Worm (Caenorhabditis elegans) whole organism, mixed stage, embryonic: ENCODE results near the gene mboa-7.

Experiments
- M03D4.4 ChIP-seq: sonication (generic microtip); optimal IDR thresholded peaks from 2 replicates; lab custom pipeline; 2017; ENCODE audit warnings: mild to moderate bottlenecking, missing genetic modification characterization, missing compliant biosample characterization
- bed-3 ChIP-seq: fragments of 200-800 bp; sonication (Bioruptor generic); optimal IDR thresholded peaks from 3 replicates; lab custom pipeline; 2018; ENCODE audit warnings: mild to moderate bottlenecking, missing genetic modification characterization, moderate library complexity, missing compliant biosample characterization
- blmp-1 ChIP-seq: fragments of 150-350 bp; optimal IDR thresholded peaks from 2 replicates; lab custom pipeline; 2014; ENCODE audit warnings: missing biosample characterization, missing genetic modification characterization
- ceh-39 ChIP-seq: fragments of 150-350 bp; optimal IDR thresholded peaks from 2 replicates; lab custom pipeline; 2014; ENCODE audit warnings: missing biosample characterization, missing genetic modification characterization
- ceh-43 ChIP-seq: fragments of 200-800 bp; sonication (Bioruptor generic); optimal IDR thresholded peaks from 2 replicates; lab custom pipeline; 2018; ENCODE audit warnings: mild to moderate bottlenecking, missing genetic modification characterization, moderate library complexity, missing compliant biosample characterization
- ceh-83 ChIP-seq: fragments of 200-800 bp; sonication (Bioruptor generic); optimal IDR thresholded peaks from 2 replicates; lab custom pipeline; 2018; ENCODE audit warnings: mild to moderate bottlenecking, missing genetic modification characterization, missing compliant biosample characterization
- ces-1 ChIP-seq: fragments of 150-350 bp; optimal IDR thresholded peaks from 2 replicates; lab custom pipeline; 2014; ENCODE audit warnings: missing biosample characterization, missing genetic modification reagents, missing genetic modification characterization
- cnd-1 ChIP-seq: fragments of 200-800 bp; sonication (Bioruptor generic); optimal IDR thresholded peaks from 2 replicates; lab custom pipeline; 2018; ENCODE audit warnings: mild to moderate bottlenecking, missing genetic modification characterization, missing compliant biosample characterization
- drap-1 ChIP-seq: fragments of 200-800 bp; sonication (Bioruptor generic); optimal IDR thresholded peaks from 3 replicates; lab custom pipeline; 2018; ENCODE audit warnings: mild to moderate bottlenecking, missing genetic modification characterization, missing compliant biosample characterization
- elt-1 ChIP-seq: sonication (generic microtip); optimal IDR thresholded peaks from 2 replicates; lab custom pipeline; 2017; ENCODE audit warnings: missing genetic modification characterization, mild to moderate bottlenecking, missing compliant biosample characterization, antibody characterized with exemption, moderate library complexity, borderline replicate concordance; ENCODE audit not compliant: insufficient read depth
- elt-3 ChIP-seq: fragments of 150-350 bp; optimal IDR thresholded peaks from 2 replicates; lab custom pipeline; 2014; ENCODE audit warnings: missing biosample characterization, missing genetic modification characterization
- flh-1 ChIP-seq: fragments of 200-800 bp; sonication (Bioruptor generic); optimal IDR thresholded peaks from 2 replicates; lab custom pipeline; 2018; ENCODE audit warnings: mild to moderate bottlenecking, missing genetic modification characterization, moderate library complexity, missing compliant biosample characterization
- ham-2 ChIP-seq: fragments of 200-800 bp; sonication (Bioruptor generic); optimal IDR thresholded peaks from 2 replicates; lab custom pipeline; 2018; ENCODE audit warnings: mild to moderate bottlenecking, missing genetic modification characterization, missing compliant biosample characterization
- hlh-1 ChIP-seq: fragments of 150-350 bp; optimal IDR thresholded peaks from 2 replicates; lab custom pipeline; 2014; ENCODE audit warnings: missing biosample characterization, missing genetic modification reagents, missing genetic modification characterization
- lin-13 ChIP-seq: fragments of 150-350 bp; optimal IDR thresholded peaks from 2 replicates; lab custom pipeline; 2014; ENCODE audit warnings: missing biosample characterization, missing genetic modification characterization
- lin-32 ChIP-seq: fragments of 200-800 bp; sonication (Bioruptor generic); optimal IDR thresholded peaks from 2 replicates; lab custom pipeline; 2018; ENCODE audit warnings: mild to moderate bottlenecking, missing genetic modification characterization, missing compliant biosample characterization
- lsy-2 ChIP-seq: fragments of 150-350 bp; optimal IDR thresholded peaks from 2 replicates; lab custom pipeline; 2014; ENCODE audit warnings: missing biosample characterization, missing genetic modification characterization
- mab-5 ChIP-seq: fragments of 150-350 bp; optimal IDR thresholded peaks from 2 replicates; lab custom pipeline; 2014; ENCODE audit warnings: missing biosample characterization, missing genetic modification characterization
- mls-2 ChIP-seq: sonication (generic microtip); optimal IDR thresholded peaks from 2 replicates; lab custom pipeline; 2016; ENCODE audit warnings: mild to moderate bottlenecking, missing genetic modification characterization, moderate library complexity, missing compliant biosample characterization
- nhr-12 ChIP-seq: fragments of 150-350 bp; optimal IDR thresholded peaks from 2 replicates; lab custom pipeline; 2014; ENCODE audit warnings: missing biosample characterization, missing genetic modification characterization
- nhr-2 ChIP-seq: fragments of 150-350 bp; optimal IDR thresholded peaks from 2 replicates; lab custom pipeline; 2014; ENCODE audit warnings: missing biosample characterization, missing genetic modification characterization
- nhr-237 ChIP-seq: fragments of 150-350 bp; optimal IDR thresholded peaks from 2 replicates; lab custom pipeline; 2014; ENCODE audit warnings: missing biosample characterization, missing genetic modification characterization
- nhr-28 ChIP-seq: fragments of 150-350 bp; optimal IDR thresholded peaks from 2 replicates; lab custom pipeline; 2014; ENCODE audit warnings: missing biosample characterization, missing genetic modification characterization
- pha-4 ChIP-seq: fragments of 150-350 bp; optimal IDR thresholded peaks from 2 replicates; lab custom pipeline; 2018; ENCODE audit warnings: missing biosample characterization, missing genetic modification reagents, missing genetic modification characterization
- sem-2 ChIP-seq: fragments of 200-800 bp; sonication (Bioruptor generic); optimal IDR thresholded peaks from 2 replicates; lab custom pipeline; 2018; ENCODE audit warnings: mild to moderate bottlenecking, missing genetic modification characterization, missing compliant biosample characterization
- snpc-4 ChIP-seq: fragments of 150-350 bp; optimal IDR thresholded peaks from 2 replicates; lab custom pipeline; 2014; ENCODE audit warnings: missing biosample characterization, missing genetic modification characterization
- sptf-1 ChIP-seq: sonication (generic microtip); optimal IDR thresholded peaks from 2 replicates; lab custom pipeline; 2017; ENCODE audit warnings: mild to moderate bottlenecking, missing genetic modification characterization, moderate library complexity, missing compliant biosample characterization
- tbx-8 ChIP-seq: fragments of 200-800 bp; sonication (Bioruptor generic); optimal IDR thresholded peaks from 2 replicates; lab custom pipeline; 2018; ENCODE audit warnings: mild to moderate bottlenecking, missing genetic modification characterization, moderate library complexity, missing compliant biosample characterization
- unc-120 ChIP-seq: sonication (generic microtip); optimal IDR thresholded peaks from 2 replicates; lab custom pipeline; 2017; ENCODE audit warnings: missing genetic modification characterization, missing compliant biosample characterization; ENCODE audit not compliant: poor library complexity, severe bottlenecking
- unc-39 ChIP-seq: fragments of 150-350 bp; optimal IDR thresholded peaks from 2 replicates; lab custom pipeline; 2014; ENCODE audit warnings: missing biosample characterization, missing genetic modification characterization
- unc-62 ChIP-seq: fragments of 150-350 bp; optimal IDR thresholded peaks from 2 replicates; lab custom pipeline; 2014; ENCODE audit warnings: missing biosample characterization, missing genetic modification reagents, missing genetic modification characterization
- zip-8 ChIP-seq: fragments of 150-350 bp; optimal IDR thresholded peaks from 2 replicates; lab custom pipeline; 2014; ENCODE audit warnings: missing biosample characterization, missing genetic modification characterization
- ztf-11 ChIP-seq: fragments of 150-350 bp; optimal IDR thresholded peaks from 2 replicates; lab custom pipeline; 2014; ENCODE audit warnings: missing biosample characterization, missing genetic modification characterization

Gene mboa-7

DNA sequence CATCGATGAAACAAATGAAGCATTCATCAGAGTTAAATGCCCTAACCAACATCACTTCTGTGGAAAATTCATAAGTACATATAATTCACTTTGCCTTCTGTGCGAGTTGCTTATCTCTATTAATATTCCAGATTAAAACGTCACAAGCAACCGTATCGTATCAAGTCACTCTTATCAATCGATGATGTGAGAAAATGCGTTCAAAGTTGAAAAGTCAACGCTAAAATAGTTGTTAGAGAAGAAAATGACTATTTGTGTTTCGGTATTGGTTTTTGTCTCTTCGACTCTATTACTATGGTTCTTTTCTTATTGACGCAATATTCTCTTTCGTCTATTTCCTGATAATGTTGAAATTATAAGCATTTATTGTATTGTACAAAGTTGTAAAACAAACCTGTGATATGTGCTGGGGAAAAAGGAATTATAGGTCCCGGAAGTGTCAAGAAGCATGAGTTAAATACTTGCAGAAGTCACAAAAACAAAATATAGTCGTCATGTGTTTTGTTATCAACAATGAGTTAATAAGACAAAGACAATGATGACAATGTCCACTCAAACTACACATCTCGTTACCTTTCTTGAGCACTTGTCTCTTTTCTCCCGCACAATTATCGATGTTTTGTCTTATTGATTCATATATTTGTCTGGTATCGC lies 7.9 kb upstream of the mboa-7 start:
- no peak for TF ChIP-seq flh-1 (GFP tag; lab: Kevin White, UChicago)
- no peak for TF ChIP-seq ceh-43 (GFP tag; lab: Kevin White, UChicago)
- TF ChIP-seq lsy-2, result no peak
- no peak for TF ChIP-seq elt-3
- TF ChIP-seq sem-2 (GFP tag; lab: Kevin White, UChicago), result no peak
- TF ChIP-seq mab-5 (tag; lab: Kevin White, UChicago), result no peak
- no peak for TF ChIP-seq hlh-1 (tag; lab: Kevin White, UChicago)
- no peak for TF ChIP-seq pha-4
- no peak for TF ChIP-seq lin-32
- no peak for TF ChIP-seq snpc-4 (tag; lab: Kevin White, UChicago)
- TF ChIP-seq nhr-28 (tag; lab: Kevin White, UChicago), result no peak
- no peak for TF ChIP-seq sptf-1
- no peak for TF ChIP-seq ces-1 (GFP tag; lab: Kevin White, UChicago)
- no peak for TF ChIP-seq nhr-2 (tag; lab: Kevin White, UChicago)
- TF ChIP-seq ham-2, result no peak
- no peak for TF ChIP-seq unc-62 (GFP tag; lab: Kevin White, UChicago)
- TF ChIP-seq mls-2 (tag; lab: Kevin White, UChicago), result no peak
- no peak for TF ChIP-seq lin-13 (tag; lab: Kevin White, UChicago)
- TF ChIP-seq ztf-11 (tag; lab: Kevin White, UChicago), result no peak
- no peak for TF ChIP-seq ceh-39 (tag; lab: Kevin White, UChicago)
- TF ChIP-seq, all 35 proteins: peak for 0

DNA sequence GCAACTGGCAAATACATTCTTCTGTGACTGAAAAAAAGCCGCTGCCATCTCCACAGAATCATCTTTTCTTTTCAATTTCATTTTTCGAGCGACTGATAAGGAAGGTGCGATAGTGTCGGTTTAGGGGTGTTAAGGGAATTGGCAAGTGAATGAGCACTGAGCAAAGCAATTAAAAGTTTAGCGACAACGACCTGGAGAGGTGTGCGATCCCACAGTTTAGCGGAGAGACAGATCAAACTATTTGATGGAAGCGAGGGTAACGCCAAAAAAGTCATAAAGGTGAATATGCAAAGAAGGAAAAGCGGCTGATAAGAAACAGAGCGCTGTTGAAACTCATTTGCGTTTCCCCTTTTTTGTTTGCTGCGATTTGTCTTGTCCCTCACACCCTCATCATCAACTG lies 4.6 kb upstream of the mboa-7 start, which contains the start of the genes F14F3.5 and slcf-1:
TSS of gene F14F3.5 (minus strand) at position 234 of the 400 bp plus-strand sequence.
TSS of gene slcf-1 (plus strand) at position 302 of the 400 bp plus-strand sequence.
- no peak for TF ChIP-seq bed-3 (GFP tag; lab: Kevin White, UChicago)
- no peak for TF ChIP-seq drap-1 (GFP tag; lab: Kevin White, UChicago)
- no peak for TF ChIP-seq flh-1 (GFP tag; lab: Kevin White, UChicago)
- no peak for TF ChIP-seq ceh-39 (tag; lab: Kevin White, UChicago)
- TF ChIP-seq zip-8 (tag; lab: Kevin White, UChicago), result no peak
- no peak for TF ChIP-seq ceh-43 (GFP tag; lab: Kevin White, UChicago)
- no peak for TF ChIP-seq ces-1 (GFP tag; lab: Kevin White, UChicago)
- TF ChIP-seq lin-13 (tag; lab: Kevin White, UChicago), result no peak
- no peak for TF ChIP-seq snpc-4 (tag; lab: Kevin White, UChicago)
- no peak for TF ChIP-seq ceh-83 (GFP tag; lab: Kevin White, UChicago)
- no peak for TF ChIP-seq ztf-11 (tag; lab: Kevin White, UChicago)
- no peak for TF ChIP-seq tbx-8 (GFP tag; lab: Kevin White, UChicago)
- TF ChIP-seq M03D4.4 (tag; lab: Kevin White, UChicago), result no peak
- no peak for TF ChIP-seq hlh-1 (tag; lab: Kevin White, UChicago)
- no peak for TF ChIP-seq nhr-12
- no peak for TF ChIP-seq cnd-1 (tag; lab: Kevin White, UChicago)
- no peak for TF ChIP-seq sem-2 (GFP tag; lab: Kevin White, UChicago)
- no peak for TF ChIP-seq mls-2 (tag; lab: Kevin White, UChicago)
- TF ChIP-seq unc-39 (tag; lab: Kevin White, UChicago), result no peak
- no peak for TF ChIP-seq lin-32
- TF ChIP-seq, all 35 proteins: peak for 0

DNA sequence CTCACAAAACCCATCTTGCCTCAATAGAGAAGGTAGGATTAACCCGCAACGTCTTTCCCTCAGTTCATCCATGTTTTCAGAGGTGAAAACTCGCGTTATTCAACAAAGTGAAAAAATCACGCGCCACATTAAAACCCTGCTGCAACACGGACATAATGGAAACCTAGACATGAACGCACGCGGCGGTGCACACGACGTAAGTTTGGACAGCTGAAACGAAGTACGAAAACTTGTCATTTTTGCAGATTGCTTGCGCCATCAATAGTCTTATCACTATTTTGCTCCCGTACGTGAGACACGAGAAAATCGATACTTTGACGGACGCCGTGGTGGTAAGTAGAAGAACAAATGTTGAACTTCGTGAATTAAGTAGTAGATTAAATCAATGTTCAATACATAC lies 3.0 kb upstream of the mboa-7 start:
- no peak for TF ChIP-seq nhr-12
- TF ChIP-seq ceh-83 (GFP tag; lab: Kevin White, UChicago), result no peak
- no peak for TF ChIP-seq elt-1 (tag; lab: Kevin White, UChicago)

DNA sequence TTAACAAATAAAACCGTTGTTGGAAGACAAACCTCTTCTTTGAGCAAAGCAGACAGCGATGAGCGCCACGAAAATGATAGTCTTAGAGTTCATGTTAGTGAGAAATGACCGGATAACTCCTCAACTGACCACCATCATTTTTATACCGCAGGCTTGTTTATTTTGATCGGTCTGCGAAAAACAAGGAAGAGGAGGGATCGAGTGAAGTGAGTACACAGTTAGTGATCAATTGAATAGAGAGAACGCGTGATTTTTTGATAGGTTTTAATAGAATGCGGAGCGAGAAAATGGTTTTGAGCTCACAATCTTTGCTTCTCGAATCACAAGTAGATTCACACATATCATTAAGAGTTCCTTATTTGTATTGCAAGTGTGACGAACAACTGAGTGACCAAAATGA lies 3.1 kb downstream of the mboa-7 start, which contains the start of gene F14F3.4:
TSS of gene F14F3.4 (minus strand) at position 101 of the 400 bp plus-strand sequence.
- TF ChIP-seq blmp-1 (tag; lab: Kevin White, UChicago) (no peak), ceh-83 (GFP tag; lab: Kevin White, UChicago) (no peak), cnd-1 (tag; lab: Kevin White, UChicago) (no peak), sem-2 (GFP tag; lab: Kevin White, UChicago) (no peak), snpc-4 (tag; lab: Kevin White, UChicago) (no peak), ces-1 (GFP tag; lab: Kevin White, UChicago) (no peak), bed-3 (GFP tag; lab: Kevin White, UChicago) (no peak), zip-8 (tag; lab: Kevin White, UChicago) (no peak), nhr-12 (no peak), unc-120 (tag; lab: Kevin White, UChicago) (no peak), hlh-1 (tag; lab: Kevin White, UChicago) (no peak), nhr-2 (tag; lab: Kevin White, UChicago) (no peak), M03D4.4 (tag; lab: Kevin White, UChicago) (no peak), mls-2 (tag; lab: Kevin White, UChicago) (no peak), unc-39 (tag; lab: Kevin White, UChicago) (no peak), mab-5 (tag; lab: Kevin White, UChicago) (no peak), elt-1 (tag; lab: Kevin White, UChicago) (no peak), nhr-237 (tag; lab: Kevin White, UChicago) (no peak)
